Fruit fly (Drosophila melanogaster): ENCODE results near the gene CG33493.

DNA sequence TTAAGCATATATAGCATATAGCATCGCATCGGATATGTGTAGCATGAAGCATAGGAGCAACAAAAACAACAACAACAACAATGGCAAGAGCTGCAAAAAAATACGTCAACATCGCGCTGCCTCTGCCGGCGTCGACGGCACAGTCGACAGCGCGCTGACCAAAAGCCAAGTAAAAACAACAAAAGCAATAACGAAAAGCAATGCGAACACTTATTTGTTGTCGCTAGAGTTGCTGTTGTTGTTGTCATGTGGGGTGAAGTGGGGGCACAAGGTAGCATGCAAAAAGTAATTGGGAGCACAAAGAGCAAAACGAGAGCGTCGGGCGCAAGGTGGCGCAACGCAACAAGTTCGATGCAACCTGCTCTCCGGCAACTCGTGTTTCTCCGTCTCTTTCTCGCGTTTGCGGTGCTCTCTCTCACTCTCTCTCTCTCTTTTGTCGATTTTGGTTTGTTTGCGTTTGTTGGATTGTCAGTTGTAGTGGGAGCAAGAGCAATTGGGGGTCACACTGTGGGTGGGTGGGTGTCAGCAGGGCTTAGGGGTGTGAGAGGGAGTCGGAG is 46.2 kb upstream of the CG33493 start:
- TF ChIP-seq psq (optimal IDR thresholded peaks at IDR 0.05) (no peak), Sin3A (optimal IDR thresholded peaks at IDR 0.05) (no peak), h (optimal IDR thresholded peaks at IDR 0.05) (no peak)

All from Kc167 (cell line).